Fruit fly (Drosophila melanogaster) whole organism, embryonic: Measurements from ENCODE around the gene CG9393.

ENCODE experiments used
- Atf-2 ChIP-seq: fragments of 200-800 bp; sonication (Bioruptor generic); optimal IDR thresholded peaks from 2 replicates; lab custom pipeline; 2016; ENCODE audit warnings: missing biosample characterization, missing genetic modification characterization
- BEAF-32 ChIP-seq: fragments of 200-800 bp; sonication (Bioruptor generic); optimal IDR thresholded peaks from 3 replicates; lab custom pipeline; 2017; ENCODE audit warnings: missing biosample characterization, missing genetic modification characterization, mild to moderate bottlenecking, moderate library complexity, missing genetic modification reagents
- CG10267 ChIP-seq: fragments of 200-800 bp; sonication (Bioruptor generic); optimal IDR thresholded peaks from 2 replicates; lab custom pipeline; 2018; ENCODE audit warnings: missing biosample characterization, mild to moderate bottlenecking, missing genetic modification characterization, moderate library complexity
- CG10565 ChIP-seq: fragments of 200-800 bp; sonication (Bioruptor generic); optimal IDR thresholded peaks from 3 replicates; lab custom pipeline; 2016; ENCODE audit warnings: missing biosample characterization, mild to moderate bottlenecking, missing genetic modification characterization
- CG13296 ChIP-seq: fragments of 200-800 bp; sonication (Bioruptor generic); optimal IDR thresholded peaks from 3 replicates; lab custom pipeline; 2018; ENCODE audit warnings: missing biosample characterization, mild to moderate bottlenecking, missing genetic modification characterization
- CG15601 ChIP-seq: fragments of 200-800 bp; sonication (Bioruptor generic); optimal IDR thresholded peaks from 3 replicates; lab custom pipeline; 2019; ENCODE audit warnings: missing biosample characterization, mild to moderate bottlenecking, missing genetic modification characterization, moderate library complexity
- CG1603 ChIP-seq: fragments of 200-800 bp; sonication (Bioruptor generic); optimal IDR thresholded peaks from 2 replicates; lab custom pipeline; 2019; ENCODE audit warnings: missing biosample characterization, mild to moderate bottlenecking, missing genetic modification characterization, moderate library complexity
- CG17612 ChIP-seq: fragments of 200-800 bp; sonication (Bioruptor generic); IDR thresholded peaks from 2 replicates; pipeline ENCODE4 v1.3.6; 2022; ENCODE audit warnings: missing biosample characterization, missing genetic modification characterization
- CG17802 ChIP-seq: fragments of 200-800 bp; sonication (Bioruptor generic); optimal IDR thresholded peaks from 2 replicates; lab custom pipeline; 2018; ENCODE audit warnings: missing biosample characterization, mild to moderate bottlenecking, missing genetic modification characterization, moderate library complexity
- CG17829 ChIP-seq: fragments of 200-800 bp; optimal IDR thresholded peaks from 2 replicates; lab custom pipeline; 2019; ENCODE audit warnings: missing biosample characterization, mild to moderate bottlenecking, missing genetic modification characterization, moderate library complexity
- CG1832 ChIP-seq: fragments of 200-800 bp; sonication (Bioruptor generic); optimal IDR thresholded peaks from 2 replicates; lab custom pipeline; 2017; ENCODE audit warnings: missing biosample characterization, mild to moderate bottlenecking, missing genetic modification characterization, inconsistent platforms
- CG3281 ChIP-seq: fragments of 200-800 bp; sonication (Bioruptor generic); optimal IDR thresholded peaks from 3 replicates; lab custom pipeline; 2017; ENCODE audit warnings: missing biosample characterization, mild to moderate bottlenecking, missing genetic modification characterization
- CG34376 ChIP-seq: fragments of 200-800 bp; sonication (Bioruptor generic); optimal IDR thresholded peaks from 2 replicates; lab custom pipeline; 2018; ENCODE audit warnings: missing biosample characterization, mild to moderate bottlenecking, missing genetic modification characterization
- CG3838 ChIP-seq: fragments of 200-800 bp; sonication (Bioruptor generic); optimal IDR thresholded peaks from 3 replicates; lab custom pipeline; 2016; ENCODE audit warnings: missing biosample characterization, missing genetic modification characterization
- CG4424 ChIP-seq: fragments of 200-800 bp; sonication (Bioruptor generic); optimal IDR thresholded peaks from 3 replicates; lab custom pipeline; 2016; ENCODE audit warnings: missing biosample characterization, missing genetic modification characterization
- CG5180 ChIP-seq: fragments of 200-800 bp; sonication (Bioruptor generic); optimal IDR thresholded peaks from 3 replicates; lab custom pipeline; 2017; ENCODE audit warnings: missing biosample characterization, missing genetic modification characterization, mild to moderate bottlenecking, moderate library complexity, missing genetic modification reagents
- CG7963 ChIP-seq: fragments of 200-800 bp; sonication (Bioruptor generic); IDR thresholded peaks from 3 replicates; pipeline ENCODE4 v1.3.6; 2022; ENCODE audit warnings: missing biosample characterization, missing genetic modification characterization; ENCODE audit not compliant: partially characterized antibody
- CG8478 ChIP-seq: fragments of >200 bp; optimal IDR thresholded peaks from 2 replicates; lab custom pipeline; 2018
- CG8924 ChIP-seq: fragments of 200-800 bp; optimal IDR thresholded peaks from 3 replicates; lab custom pipeline; 2019; ENCODE audit warnings: missing biosample characterization, mild to moderate bottlenecking, missing genetic modification characterization, moderate library complexity
- Chrac-16 ChIP-seq: fragments of 200-800 bp; sonication (Bioruptor generic); optimal IDR thresholded peaks from 3 replicates; lab custom pipeline; 2016; ENCODE audit warnings: missing biosample characterization, missing genetic modification characterization
- Dad ChIP-seq: fragments of 200-800 bp; sonication (Bioruptor generic); optimal IDR thresholded peaks from 3 replicates; lab custom pipeline; 2016; ENCODE audit warnings: missing biosample characterization, missing genetic modification characterization
- Dref ChIP-seq: fragments of 200-800 bp; sonication (Bioruptor generic); IDR thresholded peaks from 2 replicates; pipeline ENCODE4 v1.3.6; 2022; ENCODE audit warnings: missing biosample characterization, missing genetic modification characterization
- HLH3B ChIP-seq: fragments of 200-800 bp; sonication (Bioruptor generic); IDR thresholded peaks from 2 replicates; pipeline ENCODE4 v1.3.6; 2022; ENCODE audit warnings: missing biosample characterization, missing genetic modification characterization
- HLHmδ ChIP-seq: fragments of 200-800 bp; sonication (Bioruptor generic); optimal IDR thresholded peaks from 2 replicates; lab custom pipeline; 2018; ENCODE audit warnings: missing biosample characterization, mild to moderate bottlenecking, missing genetic modification characterization, moderate library complexity
- Jarid2 ChIP-seq: fragments of 200-800 bp; sonication (Bioruptor generic); optimal IDR thresholded peaks from 3 replicates; lab custom pipeline; 2017; ENCODE audit warnings: mild to moderate bottlenecking, missing biosample characterization, missing genetic modification reagents, missing genetic modification characterization
- MTF-1 ChIP-seq: fragments of 200-800 bp; sonication (Bioruptor generic); optimal IDR thresholded peaks from 2 replicates; lab custom pipeline; 2018; ENCODE audit warnings: missing biosample characterization, mild to moderate bottlenecking, missing genetic modification characterization, borderline replicate concordance
- Mad ChIP-seq: fragments of 200-800 bp; sonication (Bioruptor generic); optimal IDR thresholded peaks from 2 replicates; lab custom pipeline; 2016; ENCODE audit warnings: missing biosample characterization, missing genetic modification characterization
- Med ChIP-seq: fragments of 200-800 bp; sonication (Bioruptor generic); peaks from one replicate; lab custom pipeline; 2016; ENCODE audit warnings: missing biosample characterization, missing genetic modification characterization, mild to moderate bottlenecking, inconsistent platforms, moderate library complexity
- Nf-YA ChIP-seq: fragments of 200-800 bp; sonication (Bioruptor generic); IDR thresholded peaks from 2 replicates; pipeline ENCODE4 v1.3.6; 2022; ENCODE audit warnings: missing biosample characterization, missing genetic modification characterization
- Pdp1 ChIP-seq, 2 experiments: fragments of 200-800 bp; sonication (Bioruptor generic); optimal IDR thresholded peaks; 3 replicates each; lab custom pipeline; 2016; ENCODE audit warnings: missing biosample characterization in 2 of 2, missing genetic modification characterization in 2 of 2, mild to moderate bottlenecking in 1 of 2, moderate library complexity in 1 of 2
- Xbp1 ChIP-seq: fragments of 200-800 bp; sonication (Bioruptor generic); optimal IDR thresholded peaks from 3 replicates; lab custom pipeline; 2016; ENCODE audit warnings: missing biosample characterization, mild to moderate bottlenecking, missing genetic modification characterization
- amos ChIP-seq: fragments of 200-800 bp; sonication (Bioruptor generic); IDR thresholded peaks from 2 replicates; pipeline ENCODE4 v1.3.6; 2022; ENCODE audit warnings: missing biosample characterization, missing genetic modification characterization; ENCODE audit not compliant: partially characterized antibody
- ap ChIP-seq: fragments of 200-800 bp; sonication (Bioruptor generic); IDR thresholded peaks from 2 replicates; pipeline ENCODE4 v1.3.6; 2022; ENCODE audit warnings: missing biosample characterization, missing genetic modification characterization
- cas ChIP-seq: fragments of 200-800 bp; sonication (Bioruptor generic); IDR thresholded peaks from 2 replicates; pipeline ENCODE4 v1.3.6; 2022; ENCODE audit warnings: missing biosample characterization, missing genetic modification characterization
- dimm ChIP-seq: fragments of 200-800 bp; sonication (Bioruptor generic); IDR thresholded peaks from 2 replicates; pipeline ENCODE4 v1.3.6; 2022; ENCODE audit warnings: missing biosample characterization, missing genetic modification characterization
- fd3F ChIP-seq: fragments of 200-800 bp; sonication (Bioruptor generic); optimal IDR thresholded peaks from 2 replicates; lab custom pipeline; 2018; ENCODE audit warnings: missing biosample characterization, mild to moderate bottlenecking, missing genetic modification characterization, moderate library complexity
- grn ChIP-seq: fragments of 200-800 bp; sonication (Bioruptor generic); optimal IDR thresholded peaks from 3 replicates; lab custom pipeline; 2017; ENCODE audit warnings: missing biosample characterization, missing genetic modification characterization
- jing ChIP-seq: fragments of 200-800 bp; sonication (Bioruptor generic); optimal IDR thresholded peaks from 2 replicates; lab custom pipeline; 2018; ENCODE audit warnings: missing biosample characterization, mild to moderate bottlenecking, missing genetic modification characterization
- lmd ChIP-seq: fragments of 200-800 bp; sonication (Bioruptor generic); IDR thresholded peaks from 2 replicates; pipeline ENCODE4 v1.3.6; 2022; ENCODE audit warnings: missing biosample characterization, missing genetic modification characterization
- maf-S ChIP-seq: fragments of 200-800 bp; sonication (Bioruptor generic); optimal IDR thresholded peaks from 2 replicates; lab custom pipeline; 2016; ENCODE audit warnings: missing biosample characterization, missing genetic modification characterization
- nmo ChIP-seq: fragments of 200-800 bp; sonication (Bioruptor generic); optimal IDR thresholded peaks from 2 replicates; lab custom pipeline; 2018; ENCODE audit warnings: missing biosample characterization, mild to moderate bottlenecking, missing genetic modification characterization, moderate library complexity
- p53 ChIP-seq: fragments of 200-800 bp; sonication (Bioruptor generic); optimal IDR thresholded peaks from 2 replicates; lab custom pipeline; 2016; ENCODE audit warnings: missing biosample characterization, missing genetic modification characterization
- ranshi ChIP-seq: fragments of 200-800 bp; sonication (Bioruptor generic); IDR thresholded peaks from 2 replicates; pipeline ENCODE4 v1.3.6; 2022; ENCODE audit warnings: missing biosample characterization, missing genetic modification characterization
- tin ChIP-seq: fragments of 200-800 bp; sonication (Bioruptor generic); optimal IDR thresholded peaks from 3 replicates; lab custom pipeline; 2016; ENCODE audit warnings: missing biosample characterization, missing genetic modification characterization
- ttk ChIP-seq: fragments of 200-800 bp; sonication (Bioruptor generic); IDR thresholded peaks from 2 replicates; pipeline ENCODE4 v2.1.2; 2022; ENCODE audit warnings: missing biosample characterization, missing genetic modification characterization
- vfl ChIP-seq: fragments of 200-800 bp; sonication (Bioruptor generic); optimal IDR thresholded peaks from 2 replicates; lab custom pipeline; 2016; ENCODE audit warnings: missing biosample characterization, missing genetic modification characterization
- wek ChIP-seq: fragments of 200-800 bp; sonication (Bioruptor generic); optimal IDR thresholded peaks from 3 replicates; lab custom pipeline; 2018; ENCODE audit warnings: missing biosample characterization, mild to moderate bottlenecking, missing genetic modification characterization, moderate library complexity

Gene CG9393

dm6 chr3R:9559413-9560014 is 4.0 kb downstream of the CG9393 start, which contains the start of the genes AP-1mu and MBD-like (continued):
- TF ChIP-seq grn (peak; percentile 24), Jarid2 (GFP tag; lab: Kevin White, UChicago) (no peak), ttk (GFP tag; lab: Robert Waterston, UW) (no peak), dimm (GFP tag; lab: Robert Waterston, UW) (no peak), p53 (peak; percentile 2), tin (GFP tag; lab: Kevin White, UChicago) (peak; percentile 63), CG17802 (tag; lab: Kevin White, UChicago) (peak; percentile 17), CG8924 (tag; lab: Kevin White, UChicago) (peak; percentile 63), Med (GFP tag; lab: Kevin White, UChicago) (peak; percentile 94), HLH3B (peak; percentile 40; the same call in 1 of the 2 replicates), HLHmδ (no peak), Pdp1 (GFP tag; optimal IDR thresholded peaks at IDR 0.05; lab: Kevin White, UChicago) (peak; percentile 59 to 83)
- TF ChIP-seq, all 482 proteins: peak for 295

dm6 chr3R:9555334-9555974 is 8.0 kb downstream of the CG9393 start, which contains the start of the genes CG9386 and BckdhA:
CG9386 (minus strand) TSS chr3R:9555408.
BckdhA (plus strand) TSS chr3R:9555785.
- TF ChIP-seq Nf-YA (GFP tag; lab: Robert Waterston, UW): no peak
- TF ChIP-seq ap: no peak
- TF ChIP-seq Dref (GFP tag; lab: Robert Waterston, UW): peak; percentile 70
- no peak for TF ChIP-seq CG8478
- TF ChIP-seq nmo: peak; percentile 66
- 0 out of 2 replicates have a peak, but pooled peaks have one; percentile 26 for TF ChIP-seq ranshi (GFP tag; lab: Robert Waterston, UW)
- TF ChIP-seq CG5180 (GFP tag; lab: Kevin White, UChicago): no peak
- no peak for TF ChIP-seq CG7963
- TF ChIP-seq CG3281: peak; percentile 44
- TF ChIP-seq fd3F (GFP tag; lab: Kevin White, UChicago): peak; percentile 7
- TF ChIP-seq CG10267: peak; percentile 57
- TF ChIP-seq CG34376 (GFP tag; lab: Kevin White, UChicago): peak; percentile 46
- no peak for TF ChIP-seq CG10565 (GFP tag; lab: Kevin White, UChicago)
- TF ChIP-seq CG15601: peak; percentile 38
- peak; percentile 84 for TF ChIP-seq BEAF-32 (GFP tag; lab: Kevin White, UChicago)
- peak; percentile 46 for TF ChIP-seq maf-S (GFP tag; lab: Kevin White, UChicago)
- peak; percentile 48; the same call in 1 of the 2 replicates for TF ChIP-seq lmd (GFP tag; lab: Robert Waterston, UW)
- no peak for TF ChIP-seq cas
- no peak for TF ChIP-seq MTF-1 (GFP tag; lab: Kevin White, UChicago)
- no peak for TF ChIP-seq CG1832
- TF ChIP-seq CG3838 (GFP tag; lab: Kevin White, UChicago): no peak
- TF ChIP-seq amos (GFP tag; lab: Robert Waterston, UW): peak; percentile 67; the same call in 1 of the 2 replicates
- peak; percentile 47 for TF ChIP-seq CG4424 (GFP tag; lab: Kevin White, UChicago)
- peak; percentile 59 for TF ChIP-seq CG13296 (GFP tag; lab: Kevin White, UChicago)
- peak; percentile 34 for TF ChIP-seq vfl (GFP tag; lab: Kevin White, UChicago)
- peak; percentile 13 for TF ChIP-seq Atf-2 (GFP tag; lab: Kevin White, UChicago)
- peak; percentile 57 for TF ChIP-seq tin (GFP tag; lab: Kevin White, UChicago)
- peak; percentile 45 for TF ChIP-seq CG17829 (tag; lab: Kevin White, UChicago)
- TF ChIP-seq Dad (GFP tag; lab: Kevin White, UChicago): peak; percentile 20
- TF ChIP-seq Chrac-16 (GFP tag; lab: Kevin White, UChicago): peak; percentile 55
- no peak for TF ChIP-seq jing (GFP tag; lab: Kevin White, UChicago)
- TF ChIP-seq CG17612 (GFP tag; lab: Robert Waterston, UW): no peak
- peak; percentile 40 for TF ChIP-seq Mad
- TF ChIP-seq wek (GFP tag; lab: Kevin White, UChicago): no peak
- TF ChIP-seq Xbp1 (GFP tag; lab: Kevin White, UChicago): peak; percentile 69
- no peak for TF ChIP-seq CG1603 (tag; lab: Kevin White, UChicago)
